Fruit fly (Drosophila melanogaster) whole organism, prepupa: ENCODE measurements around the gene Drs.
A peak's percentile ranks its signal among the peaks of the same experiment; 100 is the strongest.

Experiments used
- Blimp-1 ChIP-seq: fragments of 200-800 bp; sonication (Bioruptor generic); optimal IDR thresholded peaks from 3 replicates; lab custom pipeline; 2017; ENCODE audit warnings: missing biosample characterization, missing genetic modification characterization, mild to moderate bottlenecking, moderate library complexity, missing genetic modification reagents
- CG10631 ChIP-seq: fragments of 200-800 bp; sonication (Bioruptor generic); optimal IDR thresholded peaks from 2 replicates; lab custom pipeline; 2016; ENCODE audit warnings: missing biosample characterization, missing genetic modification characterization
- CG10669 ChIP-seq: fragments of 200-800 bp; sonication (Bioruptor generic); optimal IDR thresholded peaks from 3 replicates; lab custom pipeline; 2018; ENCODE audit warnings: missing biosample characterization, mild to moderate bottlenecking, missing genetic modification characterization, moderate library complexity
- CG11294 ChIP-seq: fragments of 200-800 bp; sonication (Bioruptor generic); IDR thresholded peaks from 2 replicates; pipeline ENCODE4 v1.3.6; 2022; ENCODE audit warnings: missing biosample characterization, missing genetic modification characterization
- CG11762 ChIP-seq: fragments of 200-800 bp; sonication (Bioruptor generic); optimal IDR thresholded peaks from 3 replicates; lab custom pipeline; 2016; ENCODE audit warnings: missing biosample characterization, missing genetic modification characterization; ENCODE audit not compliant: insufficient read depth
- CG11902 ChIP-seq: fragments of 200-800 bp; sonication (Bioruptor generic); optimal IDR thresholded peaks from 3 replicates; lab custom pipeline; 2016; ENCODE audit warnings: missing biosample characterization, missing genetic modification characterization
- CG15336 ChIP-seq: fragments of 200-800 bp; sonication (Bioruptor generic); IDR thresholded peaks from 2 replicates; pipeline ENCODE4 v1.3.6; 2022; ENCODE audit warnings: missing biosample characterization, missing genetic modification characterization
- CG1621 ChIP-seq: fragments of 200-800 bp; sonication (Bioruptor generic); optimal IDR thresholded peaks from 3 replicates; lab custom pipeline; 2018; ENCODE audit warnings: missing biosample characterization, mild to moderate bottlenecking, missing genetic modification characterization
- CG16779 ChIP-seq: fragments of 200-800 bp; sonication (Bioruptor generic); optimal IDR thresholded peaks from 3 replicates; lab custom pipeline; 2017; ENCODE audit warnings: missing biosample characterization, mild to moderate bottlenecking, missing genetic modification characterization
- CG3032 ChIP-seq: fragments of 200-800 bp; optimal IDR thresholded peaks from 2 replicates; lab custom pipeline; 2019; ENCODE audit warnings: missing biosample characterization, mild to moderate bottlenecking, missing genetic modification characterization, moderate library complexity
- CG31627 ChIP-seq: fragments of 200-800 bp; sonication (Bioruptor generic); optimal IDR thresholded peaks from 3 replicates; lab custom pipeline; 2016; ENCODE audit warnings: missing biosample characterization, missing genetic modification characterization
- CG32006 ChIP-seq: fragments of 200-800 bp; sonication (Bioruptor generic); optimal IDR thresholded peaks from 3 replicates; lab custom pipeline; 2017; ENCODE audit warnings: missing biosample characterization, mild to moderate bottlenecking, missing genetic modification characterization
- CG3919 ChIP-seq: fragments of 200-800 bp; sonication (Bioruptor generic); optimal IDR thresholded peaks from 3 replicates; lab custom pipeline; 2016; ENCODE audit warnings: missing biosample characterization, missing genetic modification characterization
- CG6163 ChIP-seq: fragments of 200-800 bp; sonication (Bioruptor generic); IDR thresholded peaks from 3 replicates; pipeline ENCODE4 v1.3.6; 2022; ENCODE audit warnings: missing biosample characterization, missing genetic modification characterization
- CG6276 ChIP-seq: fragments of 200-800 bp; sonication (Bioruptor generic); optimal IDR thresholded peaks from 2 replicates; lab custom pipeline; 2017; ENCODE audit warnings: missing biosample characterization, mild to moderate bottlenecking, missing genetic modification characterization
- CG6792 ChIP-seq: fragments of 200-800 bp; sonication (Bioruptor generic); optimal IDR thresholded peaks from 3 replicates; lab custom pipeline; 2016; ENCODE audit warnings: missing biosample characterization, missing genetic modification characterization
- CG6808 ChIP-seq: fragments of 200-800 bp; sonication (Bioruptor generic); optimal IDR thresholded peaks from 3 replicates; lab custom pipeline; 2017; ENCODE audit warnings: missing biosample characterization, missing genetic modification characterization, mild to moderate bottlenecking, moderate library complexity, missing genetic modification reagents
- CG6854 ChIP-seq: fragments of 200-800 bp; sonication (Bioruptor generic); optimal IDR thresholded peaks from 2 replicates; lab custom pipeline; 2017; ENCODE audit warnings: missing biosample characterization, mild to moderate bottlenecking, missing genetic modification characterization
- CG8119 ChIP-seq: fragments of 200-800 bp; sonication (Bioruptor generic); IDR thresholded peaks from 3 replicates; pipeline ENCODE4 v1.3.6; 2022; ENCODE audit warnings: missing biosample characterization, missing genetic modification characterization
- CG8319 ChIP-seq: fragments of 200-800 bp; sonication (Bioruptor generic); optimal IDR thresholded peaks from 3 replicates; lab custom pipeline; 2016; ENCODE audit warnings: missing biosample characterization, missing genetic modification characterization
- CG8632 ChIP-seq: fragments of 200-800 bp; sonication (Bioruptor generic); optimal IDR thresholded peaks from 3 replicates; lab custom pipeline; 2016; ENCODE audit warnings: missing biosample characterization, missing genetic modification characterization
- Eip75B ChIP-seq: fragments of 200-800 bp; sonication (Bioruptor generic); optimal IDR thresholded peaks from 3 replicates; lab custom pipeline; 2016; ENCODE audit warnings: missing biosample characterization, missing genetic modification characterization
- Eip78C ChIP-seq: fragments of 200-800 bp; sonication (Bioruptor generic); peaks from one replicate; lab custom pipeline; 2016; ENCODE audit warnings: missing biosample characterization, missing genetic modification characterization
- Eip93F ChIP-seq: fragments of 200-800 bp; sonication (Bioruptor generic); optimal IDR thresholded peaks from 2 replicates; lab custom pipeline; 2016; ENCODE audit warnings: missing biosample characterization, mild to moderate bottlenecking, missing genetic modification characterization
- Ets21C ChIP-seq: fragments of 200-800 bp; sonication (Bioruptor generic); optimal IDR thresholded peaks from 3 replicates; lab custom pipeline; 2016; ENCODE audit warnings: missing biosample characterization, missing genetic modification characterization
- Hr38 ChIP-seq: sonication (Bioruptor generic); optimal IDR thresholded peaks from 2 replicates; lab custom pipeline; 2016; ENCODE audit warnings: missing biosample characterization, missing genetic modification characterization
- Lpt ChIP-seq: fragments of 200-800 bp; sonication (Bioruptor generic); optimal IDR thresholded peaks from 3 replicates; lab custom pipeline; 2016; ENCODE audit warnings: missing biosample characterization, missing genetic modification characterization
- Met ChIP-seq: fragments of 200-800 bp; sonication (Bioruptor generic); optimal IDR thresholded peaks from 3 replicates; lab custom pipeline; 2016; ENCODE audit warnings: missing biosample characterization, missing genetic modification characterization
- Smox ChIP-seq: fragments of 200-800 bp; sonication (Bioruptor generic); optimal IDR thresholded peaks from 3 replicates; lab custom pipeline; 2016; ENCODE audit warnings: missing biosample characterization, missing genetic modification characterization
- Sox14 ChIP-seq: fragments of 200-800 bp; sonication (Bioruptor generic); optimal IDR thresholded peaks from 3 replicates; lab custom pipeline; 2016; ENCODE audit warnings: missing biosample characterization, missing genetic modification characterization
- Sox15 ChIP-seq: fragments of 200-800 bp; sonication (Bioruptor generic); optimal IDR thresholded peaks from 3 replicates; lab custom pipeline; 2016; ENCODE audit warnings: missing biosample characterization, missing genetic modification characterization
- achi ChIP-seq: fragments of 200-800 bp; sonication (Bioruptor generic); optimal IDR thresholded peaks from 3 replicates; lab custom pipeline; 2016; ENCODE audit warnings: missing biosample characterization, missing genetic modification characterization
- dac ChIP-seq: fragments of 200-800 bp; sonication (Bioruptor generic); optimal IDR thresholded peaks from 2 replicates; lab custom pipeline; 2017; ENCODE audit warnings: missing biosample characterization, mild to moderate bottlenecking, missing genetic modification characterization
- dsx ChIP-seq: fragments of 200-800 bp; optimal IDR thresholded peaks from 3 replicates; lab custom pipeline; 2019; ENCODE audit warnings: missing biosample characterization, mild to moderate bottlenecking, missing genetic modification characterization, moderate library complexity; ENCODE audit not compliant: poor library complexity, severe bottlenecking
- eg ChIP-seq: fragments of 200-800 bp; sonication (Bioruptor generic); IDR thresholded peaks from 3 replicates; pipeline ENCODE4 v1.3.6; 2022; ENCODE audit warnings: missing biosample characterization, missing genetic modification characterization
- fd59A ChIP-seq: fragments of 200-800 bp; sonication (Bioruptor generic); optimal IDR thresholded peaks from 2 replicates; lab custom pipeline; 2017; ENCODE audit warnings: missing biosample characterization, mild to moderate bottlenecking, missing genetic modification characterization, missing genetic modification reagents
- fkh ChIP-seq: fragments of 200-800 bp; sonication (Bioruptor generic); optimal IDR thresholded peaks from 3 replicates; lab custom pipeline; 2017; ENCODE audit warnings: missing biosample characterization, mild to moderate bottlenecking, missing genetic modification characterization, moderate library complexity
- lz ChIP-seq: fragments of 200-800 bp; sonication (Bioruptor generic); optimal IDR thresholded peaks from 3 replicates; lab custom pipeline; 2016; ENCODE audit warnings: missing biosample characterization, missing genetic modification characterization
- net ChIP-seq: fragments of 200-800 bp; sonication (Bioruptor generic); optimal IDR thresholded peaks from 3 replicates; lab custom pipeline; 2016; ENCODE audit warnings: missing biosample characterization, missing genetic modification characterization
- pdm3 ChIP-seq: fragments of 200-800 bp; sonication (Bioruptor generic); optimal IDR thresholded peaks from 3 replicates; lab custom pipeline; 2016; ENCODE audit warnings: missing biosample characterization, missing genetic modification characterization
- spab ChIP-seq: fragments of 200-800 bp; sonication (Bioruptor generic); optimal IDR thresholded peaks from 2 replicates; lab custom pipeline; 2017; ENCODE audit warnings: missing biosample characterization, mild to moderate bottlenecking, missing genetic modification characterization, missing genetic modification reagents
- topi ChIP-seq: fragments of 200-800 bp; sonication (Bioruptor generic); optimal IDR thresholded peaks from 3 replicates; lab custom pipeline; 2016; ENCODE audit warnings: missing biosample characterization, missing genetic modification characterization

Drs gene

dm6 chr3L:3418207-3419086, 49.1 kb downstream of the Drs start (continued):
- TF ChIP-seq CG8632 (GFP tag; lab: Kevin White, UChicago) (peak; percentile 28), Sox14 (peak; percentile 93), CG6276 (GFP tag; lab: Kevin White, UChicago) (peak; percentile 98), fkh (GFP tag; lab: Kevin White, UChicago) (peak; percentile 97), Eip78C (GFP tag; lab: Kevin White, UChicago) (peak; percentile 95), CG8119 (peak; percentile 99), lz (GFP tag; lab: Kevin White, UChicago) (peak; percentile 77), CG6808 (peak; percentile 38), CG1621 (tag; lab: Kevin White, UChicago) (peak; percentile 60), Hr38 (GFP tag; lab: Kevin White, UChicago) (peak; percentile 71), CG11902 (GFP tag; lab: Kevin White, UChicago) (no peak), CG11294 (GFP tag; lab: Robert Waterston, UW) (peak; percentile 95), Smox (GFP tag; lab: Kevin White, UChicago) (peak; percentile 63), CG8319 (GFP tag; lab: Kevin White, UChicago) (no peak), Blimp-1 (GFP tag; lab: Kevin White, UChicago) (peak; percentile 15), spab (GFP tag; lab: Kevin White, UChicago) (peak; percentile 52), dac (peak; percentile 94), CG15336 (GFP tag; lab: Robert Waterston, UW) (peak; percentile 99), fd59A (peak; percentile 65), Eip75B (GFP tag; lab: Kevin White, UChicago) (peak; percentile 85), net (GFP tag; lab: Kevin White, UChicago) (peak; percentile 84), CG3919 (GFP tag; lab: Kevin White, UChicago) (peak; percentile 83), dsx (GFP tag; lab: Kevin White, UChicago) (peak; percentile 85), CG6792 (peak; percentile 9), CG10669 (peak; percentile 45), CG6163 (GFP tag; lab: Robert Waterston, UW) (peak; percentile 97), Met (GFP tag; lab: Kevin White, UChicago) (peak; percentile 79), eg (GFP tag; lab: Robert Waterston, UW) (peak; percentile 99), achi (GFP tag; lab: Kevin White, UChicago) (peak; percentile 91), CG31627 (GFP tag; lab: Kevin White, UChicago) (peak; percentile 64), CG6854 (peak; percentile 88), topi (GFP tag; lab: Kevin White, UChicago) (peak; percentile 77), CG16779 (tag; lab: Kevin White, UChicago) (peak; percentile 56), CG11762 (GFP tag; lab: Kevin White, UChicago) (peak; percentile 73), Ets21C (GFP tag; lab: Kevin White, UChicago) (peak; percentile 43), CG10631 (GFP tag; lab: Kevin White, UChicago) (peak; percentile 93), Eip93F (GFP tag; lab: Kevin White, UChicago) (no peak), CG3032 (tag; lab: Kevin White, UChicago) (peak; percentile 76), CG32006 (GFP tag; lab: Kevin White, UChicago) (peak; percentile 98), pdm3 (GFP tag; lab: Kevin White, UChicago) (peak; percentile 90), Lpt (peak; percentile 86), Sox15 (GFP tag; lab: Kevin White, UChicago) (no peak)
